Fruit fly (Drosophila melanogaster) whole organism, embryonic: ENCODE results near the gene mst.

Experiments
- B-H2 ChIP-seq: fragments of 200-800 bp; sonication (Bioruptor generic); optimal IDR thresholded peaks from 2 replicates; lab custom pipeline; 2018; ENCODE audit warnings: missing biosample characterization, mild to moderate bottlenecking, missing genetic modification characterization
- Blimp-1 ChIP-seq: fragments of 200-800 bp; sonication (Bioruptor generic); optimal IDR thresholded peaks from 3 replicates; lab custom pipeline; 2018; ENCODE audit warnings: missing biosample characterization, missing genetic modification characterization, mild to moderate bottlenecking, moderate library complexity, missing genetic modification reagents
- CG10431 ChIP-seq: fragments of 200-800 bp; sonication (Bioruptor generic); optimal IDR thresholded peaks from 3 replicates; lab custom pipeline; 2018; ENCODE audit warnings: missing biosample characterization, mild to moderate bottlenecking, missing genetic modification characterization
- CG11247 ChIP-seq: fragments of 200-800 bp; sonication (Bioruptor generic); IDR thresholded peaks from 2 replicates; pipeline ENCODE4 v1.3.6; 2022; ENCODE audit warnings: missing biosample characterization, missing genetic modification characterization
- CG14014 ChIP-seq: fragments of 200-800 bp; sonication (Bioruptor generic); IDR thresholded peaks from 2 replicates; pipeline ENCODE4 v1.3.6; 2022; ENCODE audit warnings: missing biosample characterization, missing genetic modification characterization
- CG14050 ChIP-seq: fragments of 200-800 bp; sonication (Bioruptor generic); IDR thresholded peaks from 3 replicates; pipeline ENCODE4 v1.3.6; 2022; ENCODE audit warnings: missing biosample characterization, missing genetic modification characterization
- CG18619 ChIP-seq: fragments of 200-800 bp; sonication (Bioruptor generic); optimal IDR thresholded peaks from 3 replicates; lab custom pipeline; 2017; ENCODE audit warnings: missing biosample characterization, mild to moderate bottlenecking, missing genetic modification characterization
- CG2120 ChIP-seq: fragments of 200-800 bp; sonication (Bioruptor generic); optimal IDR thresholded peaks from 3 replicates; lab custom pipeline; 2016; ENCODE audit warnings: missing biosample characterization, missing genetic modification characterization
- CG2199 ChIP-seq: fragments of 200-800 bp; sonication (Bioruptor generic); IDR thresholded peaks from 3 replicates; pipeline ENCODE4 v1.3.6; 2022; ENCODE audit warnings: missing biosample characterization, missing genetic modification characterization
- CG2875 ChIP-seq: fragments of 200-800 bp; sonication (Bioruptor generic); optimal IDR thresholded peaks from 2 replicates; lab custom pipeline; 2017; ENCODE audit warnings: missing biosample characterization, mild to moderate bottlenecking, missing genetic modification characterization, missing genetic modification reagents
- CG3065 ChIP-seq: fragments of 200-800 bp; sonication (Bioruptor generic); optimal IDR thresholded peaks from 2 replicates; lab custom pipeline; 2016; ENCODE audit warnings: missing biosample characterization, missing genetic modification characterization
- CG31224 ChIP-seq: fragments of 200-800 bp; sonication (Bioruptor generic); IDR thresholded peaks from 2 replicates; pipeline ENCODE4 v1.3.6; 2022; ENCODE audit warnings: missing biosample characterization, missing genetic modification characterization
- CG32767 ChIP-seq: fragments of 200-800 bp; sonication (Bioruptor generic); IDR thresholded peaks from 2 replicates; pipeline ENCODE4 v1.3.6; 2022; ENCODE audit warnings: missing biosample characterization, missing genetic modification characterization
- CG4360 ChIP-seq: fragments of 200-800 bp; sonication (Bioruptor generic); IDR thresholded peaks from 2 replicates; pipeline ENCODE4 v1.3.6; 2022; ENCODE audit warnings: missing biosample characterization, missing genetic modification characterization
- CG6791 ChIP-seq: fragments of 200-800 bp; sonication (Bioruptor generic); IDR thresholded peaks from 3 replicates; pipeline ENCODE4 v1.3.6; 2022; ENCODE audit warnings: missing biosample characterization, missing genetic modification characterization; ENCODE audit not compliant: partially characterized antibody
- CG8290 ChIP-seq, 3 experiments: fragments of 200-800 bp; sonication (Bioruptor generic); optimal IDR thresholded peaks; 2 replicates each; lab custom pipeline; 2016 to 2019; ENCODE audit warnings: missing biosample characterization in 3 of 3, missing genetic modification characterization in 3 of 3, mild to moderate bottlenecking in 2 of 3, moderate library complexity in 1 of 3
- CG8944 ChIP-seq: fragments of 200-800 bp; sonication (Bioruptor generic); optimal IDR thresholded peaks from 3 replicates; lab custom pipeline; 2016; ENCODE audit warnings: missing biosample characterization, missing genetic modification characterization
- CkIIα-i1 ChIP-seq: fragments of 200-800 bp; sonication (Bioruptor generic); IDR thresholded peaks from 2 replicates; pipeline ENCODE4 v1.3.6; 2022; ENCODE audit warnings: missing biosample characterization, missing genetic modification characterization
- D ChIP-seq, 2 experiments: fragments of 200-800 bp in 1 of 2; fragments of >200 bp in 1 of 2; sonication (Bioruptor generic) in 1 of 2; optimal IDR thresholded peaks; 2 replicates in 1 of 2; 3 replicates in 1 of 2; lab custom pipeline; 2017; ENCODE audit warnings: mild to moderate bottlenecking in 1 of 2, missing biosample characterization in 1 of 2, missing genetic modification characterization in 1 of 2, missing genetic modification reagents in 1 of 2
- Dip3 ChIP-seq: fragments of 200-800 bp; sonication (Bioruptor generic); optimal IDR thresholded peaks from 3 replicates; lab custom pipeline; 2016; ENCODE audit warnings: missing biosample characterization, missing genetic modification characterization
- Doc2 ChIP-seq: fragments of 200-800 bp; sonication (Bioruptor generic); IDR thresholded peaks from 2 replicates; pipeline ENCODE4 v1.3.6; 2022; ENCODE audit warnings: missing biosample characterization, missing genetic modification characterization
- Drgx ChIP-seq: fragments of 200-800 bp; sonication (Bioruptor generic); IDR thresholded peaks from 2 replicates; pipeline ENCODE4 v1.3.6; 2022; ENCODE audit warnings: missing biosample characterization, missing genetic modification characterization
- Gsc ChIP-seq: fragments of 200-800 bp; sonication (Bioruptor generic); IDR thresholded peaks from 2 replicates; pipeline ENCODE4 v1.3.6; 2022; ENCODE audit warnings: missing biosample characterization, missing genetic modification characterization
- HLH54F ChIP-seq: fragments of 200-800 bp; sonication (Bioruptor generic); optimal IDR thresholded peaks from 3 replicates; lab custom pipeline; 2016; ENCODE audit warnings: missing biosample characterization, missing genetic modification characterization
- Hey ChIP-seq: fragments of 200-800 bp; sonication (Bioruptor generic); optimal IDR thresholded peaks from 3 replicates; lab custom pipeline; 2018; ENCODE audit warnings: missing biosample characterization, mild to moderate bottlenecking, missing genetic modification characterization
- Hsf ChIP-seq: fragments of 200-800 bp; sonication (Bioruptor generic); optimal IDR thresholded peaks from 3 replicates; lab custom pipeline; 2016; ENCODE audit warnings: missing biosample characterization, missing genetic modification characterization
- Lpt ChIP-seq: fragments of >200 bp; optimal IDR thresholded peaks from 2 replicates; lab custom pipeline; 2018; ENCODE audit warnings: missing biosample characterization, missing genetic modification characterization
- NC2β ChIP-seq: fragments of 200-800 bp; sonication (Bioruptor generic); optimal IDR thresholded peaks from 2 replicates; lab custom pipeline; 2016; ENCODE audit warnings: missing biosample characterization, missing genetic modification characterization
- Opbp ChIP-seq: fragments of 200-800 bp; sonication (Bioruptor generic); IDR thresholded peaks from 3 replicates; pipeline ENCODE4 v1.3.6; 2022; ENCODE audit warnings: missing biosample characterization, missing genetic modification characterization; ENCODE audit not compliant: partially characterized antibody
- Usf ChIP-seq: fragments of 200-800 bp; sonication (Bioruptor generic); optimal IDR thresholded peaks from 2 replicates; lab custom pipeline; 2017; ENCODE audit warnings: missing genotype, missing biosample characterization, missing genetic modification characterization
- YL-1 ChIP-seq: fragments of 200-800 bp; sonication (Bioruptor generic); optimal IDR thresholded peaks from 3 replicates; lab custom pipeline; 2017; ENCODE audit warnings: missing biosample characterization, mild to moderate bottlenecking, missing genetic modification characterization
- abd-A ChIP-seq: fragments of 200-800 bp; sonication (Bioruptor generic); optimal IDR thresholded peaks from 3 replicates; lab custom pipeline; 2019; ENCODE audit warnings: missing biosample characterization, mild to moderate bottlenecking, missing genetic modification characterization, moderate library complexity
- eyg ChIP-seq: fragments of 200-800 bp; sonication (Bioruptor generic); optimal IDR thresholded peaks from 3 replicates; lab custom pipeline; 2016; ENCODE audit warnings: missing biosample characterization, missing genetic modification characterization
- fu2 ChIP-seq: fragments of 200-800 bp; sonication (Bioruptor generic); optimal IDR thresholded peaks from 2 replicates; lab custom pipeline; 2016; ENCODE audit warnings: missing biosample characterization, missing genetic modification characterization
- gem ChIP-seq: fragments of 200-800 bp; sonication (Bioruptor generic); optimal IDR thresholded peaks from 2 replicates; lab custom pipeline; 2019; ENCODE audit warnings: missing biosample characterization, mild to moderate bottlenecking, missing genetic modification characterization, moderate library complexity
- jumu ChIP-seq: fragments of 200-800 bp; sonication (Bioruptor generic); optimal IDR thresholded peaks from 3 replicates; lab custom pipeline; 2016; ENCODE audit warnings: missing biosample characterization, missing genetic modification characterization
- kah ChIP-seq: fragments of 200-800 bp; sonication (Bioruptor generic); optimal IDR thresholded peaks from 2 replicates; lab custom pipeline; 2018; ENCODE audit warnings: missing biosample characterization, mild to moderate bottlenecking, missing genetic modification characterization
- lab ChIP-seq: fragments of 200-800 bp; sonication (Bioruptor generic); optimal IDR thresholded peaks from 3 replicates; lab custom pipeline; 2017; ENCODE audit warnings: missing biosample characterization, missing genetic modification characterization, mild to moderate bottlenecking, moderate library complexity, missing genetic modification reagents
- lmd ChIP-seq: fragments of 200-800 bp; sonication (Bioruptor generic); IDR thresholded peaks from 2 replicates; pipeline ENCODE4 v1.3.6; 2022; ENCODE audit warnings: missing biosample characterization, missing genetic modification characterization
- luna ChIP-seq: fragments of 200-800 bp; sonication (Bioruptor generic); optimal IDR thresholded peaks from 2 replicates; lab custom pipeline; 2016; ENCODE audit warnings: missing biosample characterization, missing genetic modification characterization
- pnt ChIP-seq: fragments of 200-800 bp; sonication (Bioruptor generic); optimal IDR thresholded peaks from 3 replicates; lab custom pipeline; 2016; ENCODE audit warnings: missing biosample characterization, missing genetic modification characterization
- pros ChIP-seq: fragments of 200-800 bp; sonication (Bioruptor generic); optimal IDR thresholded peaks from 3 replicates; lab custom pipeline; 2019; ENCODE audit warnings: missing biosample characterization, mild to moderate bottlenecking, missing genetic modification characterization, moderate library complexity
- scrt ChIP-seq: fragments of 200-800 bp; sonication (Bioruptor generic); optimal IDR thresholded peaks from 2 replicates; lab custom pipeline; 2018; ENCODE audit warnings: missing biosample characterization, mild to moderate bottlenecking, missing genetic modification characterization, moderate library complexity
- stwl ChIP-seq: fragments of 200-800 bp; sonication (Bioruptor generic); optimal IDR thresholded peaks from 3 replicates; lab custom pipeline; 2018; ENCODE audit warnings: missing biosample characterization, mild to moderate bottlenecking, missing genetic modification characterization, moderate library complexity
- sug ChIP-seq: fragments of 200-800 bp; optimal IDR thresholded peaks from 2 replicates; lab custom pipeline; 2019; ENCODE audit warnings: missing biosample characterization, mild to moderate bottlenecking, missing genetic modification characterization, moderate library complexity
- tna ChIP-seq: fragments of 200-800 bp; sonication (Bioruptor generic); IDR thresholded peaks from 2 replicates; pipeline ENCODE4 v1.3.6; 2022; ENCODE audit warnings: missing biosample characterization, missing genetic modification characterization; ENCODE audit not compliant: partially characterized antibody
- tup ChIP-seq: fragments of 200-800 bp; sonication (Bioruptor generic); optimal IDR thresholded peaks from 2 replicates; lab custom pipeline; 2016; ENCODE audit warnings: missing biosample characterization, mild to moderate bottlenecking, missing genetic modification characterization, moderate library complexity
- tx ChIP-seq: fragments of 200-800 bp; sonication (Bioruptor generic); optimal IDR thresholded peaks from 2 replicates; lab custom pipeline; 2016; ENCODE audit warnings: missing biosample characterization, missing genetic modification characterization
- usp ChIP-seq: fragments of >200 bp; optimal IDR thresholded peaks from 2 replicates; lab custom pipeline; 2017; ENCODE audit warnings: missing biosample characterization, missing genetic modification characterization
- zf30C ChIP-seq: fragments of 200-800 bp; sonication (Bioruptor generic); optimal IDR thresholded peaks from 3 replicates; lab custom pipeline; 2018; ENCODE audit warnings: missing biosample characterization, mild to moderate bottlenecking, missing genetic modification characterization
- zfh2 ChIP-seq: fragments of 200-800 bp; sonication (Bioruptor generic); optimal IDR thresholded peaks from 2 replicates; lab custom pipeline; 2016; ENCODE audit warnings: missing biosample characterization, missing genetic modification characterization

The mst gene

DNA sequence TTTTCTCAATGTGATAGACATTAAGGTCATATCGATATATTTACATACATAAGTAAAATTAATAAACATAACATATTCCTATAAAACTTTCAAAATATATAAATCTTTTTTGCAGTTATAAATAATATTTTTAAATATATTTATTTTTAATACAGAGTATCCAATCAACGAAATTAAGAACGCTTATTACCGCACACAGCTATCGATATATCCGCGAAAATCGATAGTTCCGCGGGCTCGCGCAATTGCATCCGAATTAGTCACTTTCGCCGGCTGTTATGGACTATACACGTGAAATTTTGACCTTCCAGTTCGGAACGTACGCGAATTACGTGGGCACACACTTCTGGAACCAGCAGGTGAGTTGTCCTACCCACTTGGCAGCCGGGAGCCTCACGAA, at the start of gene mst (continued):
- no peak for TF ChIP-seq Gsc (GFP tag; lab: Robert Waterston, UW)
- no peak for TF ChIP-seq NC2β (GFP tag; lab: Kevin White, UChicago)
- no peak for TF ChIP-seq eyg (GFP tag; lab: Kevin White, UChicago)
- TF ChIP-seq CG8944: no peak
- TF ChIP-seq gem (tag; lab: Kevin White, UChicago): no peak
- no peak for TF ChIP-seq scrt (GFP tag; lab: Kevin White, UChicago)
- TF ChIP-seq Lpt (GFP tag; lab: Kevin White, UChicago): no peak
- no peak for TF ChIP-seq Blimp-1 (GFP tag; lab: Kevin White, UChicago)
- TF ChIP-seq Drgx (GFP tag; lab: Robert Waterston, UW): no peak
- no peak for TF ChIP-seq CG2199
- peak; percentile 40; the same call in 1 of the 3 replicates for TF ChIP-seq CG6791 (GFP tag; lab: Robert Waterston, UW)
- TF ChIP-seq Doc2 (GFP tag; lab: Robert Waterston, UW): no peak
- TF ChIP-seq sug (tag; lab: Kevin White, UChicago): no peak
- TF ChIP-seq usp (GFP tag; lab: Kevin White, UChicago): no peak
- no peak for TF ChIP-seq HLH54F
- no peak for TF ChIP-seq abd-A (tag; lab: Kevin White, UChicago)
- no peak for TF ChIP-seq Dip3 (GFP tag; lab: Kevin White, UChicago)
- no peak for TF ChIP-seq CG32767 (GFP tag; lab: Robert Waterston, UW)
- TF ChIP-seq CG31224 (GFP tag; lab: Robert Waterston, UW): no peak
- no peak for TF ChIP-seq B-H2
- TF ChIP-seq jumu (GFP tag; lab: Kevin White, UChicago): no peak
- TF ChIP-seq Hey (tag; lab: Kevin White, UChicago): no peak
- no peak for TF ChIP-seq pnt (GFP tag; lab: Kevin White, UChicago)
- no peak for TF ChIP-seq CG14050 (GFP tag; lab: Robert Waterston, UW)
- TF ChIP-seq CkIIα-i1 (GFP tag; lab: Robert Waterston, UW): no peak
- TF ChIP-seq lab (GFP tag; lab: Kevin White, UChicago): no peak
- no peak for TF ChIP-seq stwl (tag; lab: Kevin White, UChicago)
- no peak for TF ChIP-seq CG14014 (GFP tag; lab: Robert Waterston, UW)
- TF ChIP-seq luna (GFP tag; lab: Kevin White, UChicago): no peak
- no peak for TF ChIP-seq CG2875 (GFP tag; lab: Kevin White, UChicago)
- no peak for TF ChIP-seq CG8290 (GFP tag; optimal IDR thresholded peaks at IDR 0.05; lab: Kevin White, UChicago)
- no peak for TF ChIP-seq CG8290 (tag; optimal IDR thresholded peaks at IDR 0.05; lab: Kevin White, UChicago)
- TF ChIP-seq pros (GFP tag; lab: Kevin White, UChicago): no peak
- TF ChIP-seq tna: no peak
- TF ChIP-seq YL-1: no peak
- TF ChIP-seq D (optimal IDR thresholded peaks at IDR 0.05; lab: Kevin White, UChicago): no peak
- TF ChIP-seq D (GFP tag; optimal IDR thresholded peaks at IDR 0.05; lab: Kevin White, UChicago): no peak
- TF ChIP-seq CG2120 (GFP tag; lab: Kevin White, UChicago): no peak
- no peak for TF ChIP-seq zf30C (GFP tag; lab: Kevin White, UChicago)
- TF ChIP-seq fu2 (GFP tag; lab: Kevin White, UChicago): no peak
- TF ChIP-seq tup: no peak
- TF ChIP-seq Opbp (GFP tag; lab: Robert Waterston, UW): peak; percentile 59; the same call in 2 of the 3 replicates
- no peak for TF ChIP-seq CG18619 (GFP tag; lab: Kevin White, UChicago)
- no peak for TF ChIP-seq CG10431 (GFP tag; lab: Kevin White, UChicago)
- TF ChIP-seq CG4360: no peak
- no peak for TF ChIP-seq CG11247 (GFP tag; lab: Robert Waterston, UW)
- no peak for TF ChIP-seq Hsf (GFP tag; lab: Kevin White, UChicago)
- TF ChIP-seq tx (GFP tag; lab: Kevin White, UChicago): no peak
- no peak for TF ChIP-seq lmd
- TF ChIP-seq CG3065: no peak
- no peak for TF ChIP-seq Usf (GFP tag; lab: Kevin White, UChicago)
- no peak for TF ChIP-seq zfh2 (GFP tag; lab: Kevin White, UChicago)
- no peak for TF ChIP-seq kah (GFP tag; lab: Kevin White, UChicago)
